Worm (Caenorhabditis elegans) whole organism, L4 larva: Measurements from ENCODE around the gene srh-271.

ENCODE experiments used
- F49E8.2 ChIP-seq: sonication (generic microtip); optimal IDR thresholded peaks from 2 replicates; lab custom pipeline; 2016; ENCODE audit warnings: missing compliant biosample characterization, mild to moderate bottlenecking, missing genetic modification characterization, borderline replicate concordance
- Y105C5A.15 ChIP-seq: fragments of 200-800 bp; sonication (Bioruptor generic); IDR thresholded peaks from 2 replicates; pipeline ENCODE4 v1.3.6; 2022; ENCODE audit warnings: missing genetic modification characterization, missing compliant biosample characterization
- ama-1 ChIP-seq: fragments of 150-350 bp; optimal IDR thresholded peaks from 2 replicates; lab custom pipeline; 2014; ENCODE audit warnings: inconsistent platforms, mixed read lengths
- ceh-28 ChIP-seq: fragments of 150-350 bp; optimal IDR thresholded peaks from 2 replicates; lab custom pipeline; 2014; ENCODE audit warnings: missing biosample characterization, missing genetic modification reagents, missing genetic modification characterization
- duxl-1 ChIP-seq: sonication (generic microtip); optimal IDR thresholded peaks from 2 replicates; lab custom pipeline; 2016; ENCODE audit warnings: mild to moderate bottlenecking, missing genetic modification characterization, moderate library complexity, missing compliant biosample characterization; ENCODE audit not compliant: poor library complexity
- egl-27 ChIP-seq: sonication (generic microtip); optimal IDR thresholded peaks from 3 replicates; lab custom pipeline; 2017; ENCODE audit warnings: missing biosample characterization, missing genetic modification reagents, missing genetic modification characterization
- jun-1 ChIP-seq: fragments of 150-350 bp; optimal IDR thresholded peaks from 2 replicates; lab custom pipeline; 2014; ENCODE audit warnings: missing biosample characterization, missing genetic modification reagents, missing genetic modification characterization
- lin-39 ChIP-seq: fragments of 150-350 bp; optimal IDR thresholded peaks from 2 replicates; lab custom pipeline; 2014; ENCODE audit warnings: missing biosample characterization, missing genetic modification reagents, missing genetic modification characterization
- nhr-102 ChIP-seq: sonication (generic microtip); optimal IDR thresholded peaks from 2 replicates; lab custom pipeline; 2016; ENCODE audit warnings: mild to moderate bottlenecking, missing genetic modification characterization, moderate library complexity, missing compliant biosample characterization
- nhr-11 ChIP-seq: fragments of 150-350 bp; optimal IDR thresholded peaks from 2 replicates; lab custom pipeline; 2014; ENCODE audit warnings: missing biosample characterization, missing genetic modification characterization
- nhr-25 ChIP-seq: sonication (generic microtip); optimal IDR thresholded peaks from 2 replicates; lab custom pipeline; 2017; ENCODE audit warnings: missing genetic modification characterization, mild to moderate bottlenecking, missing compliant biosample characterization, antibody characterized with exemption, moderate library complexity, borderline replicate concordance; ENCODE audit not compliant: insufficient read depth
- nhr-28 ChIP-seq: fragments of 150-350 bp; optimal IDR thresholded peaks from 2 replicates; lab custom pipeline; 2014; ENCODE audit warnings: missing biosample characterization, missing genetic modification characterization
- nhr-42 ChIP-seq: fragments of 200-800 bp; sonication (Bioruptor generic); IDR thresholded peaks from 2 replicates; pipeline ENCODE4 v1.3.6; 2022; ENCODE audit warnings: missing genetic modification characterization, missing compliant biosample characterization
- unc-130 ChIP-seq: sonication (generic microtip); optimal IDR thresholded peaks from 2 replicates; lab custom pipeline; 2016; ENCODE audit warnings: missing genetic modification reagents, missing genetic modification characterization, missing compliant biosample characterization

DNA sequence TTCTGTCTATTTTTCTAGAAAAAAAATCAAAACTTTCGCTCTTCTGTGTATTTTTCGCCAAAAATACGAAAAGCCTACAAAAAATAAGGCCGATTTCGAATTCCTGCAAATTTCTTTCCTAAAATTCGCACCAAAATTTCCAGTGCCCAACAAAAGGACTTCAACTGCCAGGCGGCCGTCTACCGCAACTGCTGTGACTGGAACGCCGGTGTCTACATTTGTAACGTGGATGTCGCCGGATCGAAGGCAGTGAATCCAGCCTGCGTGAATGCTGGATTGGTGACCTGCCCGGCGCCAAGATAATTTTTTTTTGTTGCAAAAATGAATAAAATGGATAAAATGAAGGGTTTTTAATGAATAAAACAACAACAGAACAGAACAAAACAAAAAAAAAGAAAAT, 20.0 kb downstream of the srh-271 start:
- TF ChIP-seq nhr-28 (no peak), nhr-42 (GFP tag; lab: Robert Waterston, UW) (no peak), F49E8.2 (tag; lab: Kevin White, UChicago) (no peak), nhr-102 (tag; lab: Kevin White, UChicago) (no peak), nhr-25 (tag; lab: Kevin White, UChicago) (no peak), ceh-28 (no peak), nhr-11 (tag; lab: Kevin White, UChicago) (no peak), ama-1 (no peak), unc-130 (no peak), jun-1 (tag; lab: Kevin White, UChicago) (no peak), egl-27 (tag; lab: Kevin White, UChicago) (no peak), lin-39 (no peak), Y105C5A.15 (GFP tag; lab: Robert Waterston, UW) (no peak), duxl-1 (tag; lab: Kevin White, UChicago) (no peak)
